Worm (Caenorhabditis elegans) whole organism, L3 larva: Measurements from ENCODE around the gene ric-3.

Source experiments
- elt-2 ChIP-seq: sonication (generic microtip); optimal IDR thresholded peaks from 2 replicates; lab custom pipeline; 2016; ENCODE audit warnings: missing genetic modification reagents, mild to moderate bottlenecking, missing genetic modification characterization, missing compliant biosample characterization
- elt-3 ChIP-seq, 3 experiments: fragments of 150-350 bp in 1 of 3; sonication (generic microtip) in 2 of 3; optimal IDR thresholded peaks; 2 replicates in 2 of 3; 4 replicates in 1 of 3; lab custom pipeline; 2014 to 2017; ENCODE audit warnings: missing biosample characterization in 3 of 3, missing genetic modification characterization in 3 of 3
- lin-15B ChIP-seq: fragments of 150-350 bp; optimal IDR thresholded peaks from 2 replicates; lab custom pipeline; 2014; ENCODE audit warnings: missing biosample characterization, missing genetic modification characterization
- nhr-23 ChIP-seq: fragments of 150-350 bp; optimal IDR thresholded peaks from 2 replicates; lab custom pipeline; 2014; ENCODE audit warnings: missing biosample characterization, missing genetic modification reagents, missing genetic modification characterization
- nhr-25 ChIP-seq: sonication (generic microtip); optimal IDR thresholded peaks from 2 replicates; lab custom pipeline; 2017; ENCODE audit warnings: missing biosample characterization, missing genetic modification characterization
- tbx-2 ChIP-seq: sonication (generic microtip); optimal IDR thresholded peaks from 2 replicates; lab custom pipeline; 2016; ENCODE audit warnings: mild to moderate bottlenecking, missing genetic modification characterization, missing compliant biosample characterization

- TF ChIP-seq nhr-25 (tag; lab: Kevin White, UChicago), result no peak
- TF ChIP-seq nhr-23 (tag; lab: Kevin White, UChicago), result no peak
- TF ChIP-seq elt-2 (tag; lab: Kevin White, UChicago), result peak; percentile 40
- TF ChIP-seq elt-3 (tag; optimal IDR thresholded peaks at IDR 0.05; lab: Kevin White, UChicago), result no peak
- TF ChIP-seq lin-15B (tag; lab: Kevin White, UChicago), result no peak
- TF ChIP-seq tbx-2 (tag; lab: Kevin White, UChicago), result no peak
Observed at ce11 chrIV:7782292-7782691, 35.8 kb upstream of the ric-3 start, which contains the start of gene sec-10.
